Worm (Caenorhabditis elegans) whole organism, L4/young adult: Measurements from ENCODE around the gene Y49A10A.2.

Experiments
- W03F9.2 ChIP-seq: fragments of 150-350 bp; optimal IDR thresholded peaks from 2 replicates; lab custom pipeline; 2014; ENCODE audit warnings: missing biosample characterization, missing genetic modification characterization
- dao-5 ChIP-seq: sonication (generic microtip); optimal IDR thresholded peaks from 2 replicates; lab custom pipeline; 2016; ENCODE audit warnings: missing genotype, missing genetic modification characterization, moderate library complexity, missing compliant biosample characterization
- him-1 ChIP-seq: sonication (generic microtip); optimal IDR thresholded peaks from 2 replicates; lab custom pipeline; 2016; ENCODE audit warnings: missing genotype, missing genetic modification reagents, missing genetic modification characterization, missing compliant biosample characterization

Y49A10A.2 gene

ce11 chrX:10336592-10336991 is 35.9 kb downstream of the Y49A10A.2 start:
- TF ChIP-seq dao-5 (no peak), him-1 (no peak), W03F9.2 (tag; lab: Kevin White, UChicago) (no peak)

- no peak for TF ChIP-seq dao-5
- TF ChIP-seq W03F9.2 (tag; lab: Kevin White, UChicago): no peak
Observed at ce11 chrX:10336138-10336537, 36.3 kb downstream of the Y49A10A.2 start, which contains the start of gene idpa-3. Gene idpa-3, plus strand, starts transcription at chrX:10336438.

DNA sequence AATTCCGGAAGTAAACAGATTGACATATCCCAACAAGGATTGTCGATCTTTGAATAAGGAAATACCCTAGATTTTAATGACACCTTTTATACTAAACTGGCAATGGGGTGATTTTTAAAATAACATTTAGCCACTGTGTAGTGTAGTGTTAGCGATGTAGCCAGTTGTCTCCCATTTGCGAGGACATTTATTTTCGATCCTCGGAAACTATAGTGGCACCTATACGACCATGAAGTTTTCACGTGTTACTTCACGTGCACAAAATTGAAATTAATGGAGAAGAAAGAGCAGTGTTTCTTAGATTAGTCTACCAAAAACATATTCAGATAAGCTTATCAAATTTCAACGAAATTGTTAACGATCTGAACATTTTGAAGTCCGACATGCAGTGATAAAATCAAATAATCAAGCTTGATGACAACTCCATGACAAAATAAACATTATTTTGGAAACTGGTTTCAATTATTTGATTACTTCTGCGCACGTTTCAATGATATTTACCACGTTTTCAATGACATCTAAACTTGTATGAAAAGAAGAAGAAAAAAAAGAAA is 39.1 kb downstream of the Y49A10A.2 start, which contains the start of gene R07E3.4:
Gene R07E3.4 (minus strand): TSS at position 51 of the 554 bp plus-strand sequence.
- TF ChIP-seq him-1 (no peak), dao-5 (no peak), W03F9.2 (tag; lab: Kevin White, UChicago) (no peak)

DNA sequence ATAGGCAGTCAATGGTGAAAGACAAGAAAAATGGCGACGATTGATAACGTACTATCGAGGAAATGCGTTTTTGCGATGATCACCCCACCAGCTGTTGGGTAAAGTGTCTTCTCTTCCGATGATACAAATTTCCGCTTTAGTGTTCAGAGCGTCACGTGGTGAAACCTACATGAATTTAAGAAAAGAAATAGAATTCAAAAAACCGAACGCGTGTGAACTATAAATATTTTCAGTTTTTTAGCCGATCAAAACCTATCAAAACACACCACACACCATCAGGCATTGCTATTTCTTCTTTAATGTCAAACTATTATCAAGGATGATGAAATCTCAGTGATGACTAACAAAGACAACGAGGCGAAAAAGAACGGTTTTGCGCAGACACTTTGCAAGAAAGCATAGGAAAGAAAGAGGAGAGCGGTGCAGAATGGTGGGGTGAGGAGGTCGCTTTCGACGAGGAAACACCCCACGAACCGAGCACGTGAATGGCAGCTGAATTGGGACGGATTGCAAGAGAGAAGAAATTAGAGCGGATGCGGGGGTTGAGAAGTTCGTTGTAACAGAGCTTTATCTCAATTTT is 40.3 kb downstream of the Y49A10A.2 start:
- TF ChIP-seq him-1 (no peak), dao-5 (no peak), W03F9.2 (tag; lab: Kevin White, UChicago) (no peak)

- TF ChIP-seq W03F9.2 (tag; lab: Kevin White, UChicago) (no peak), dao-5 (no peak), him-1 (no peak)
Observed at ce11 chrX:10327323-10328022, 45.0 kb downstream of the Y49A10A.2 start, which contains the start of gene acl-5. Gene acl-5, minus strand, starts transcription at chrX:10327456.

- TF ChIP-seq W03F9.2 (tag; lab: Kevin White, UChicago) (no peak), him-1 (no peak), dao-5 (no peak)
Observed at ce11 chrX:10321401-10321800, 51.1 kb downstream of the Y49A10A.2 start.
